Fruit fly (Drosophila melanogaster) whole organism, embryonic: ENCODE results near the gene CG34435.

Source experiments
- Adf1 ChIP-seq: fragments of 200-800 bp; sonication (Bioruptor generic); IDR thresholded peaks from 2 replicates; pipeline ENCODE4 v1.3.6; 2022; ENCODE audit warnings: missing biosample characterization, missing genetic modification characterization
- BtbVII ChIP-seq: fragments of 200-800 bp; sonication (Bioruptor generic); optimal IDR thresholded peaks from 3 replicates; lab custom pipeline; 2017; ENCODE audit warnings: missing biosample characterization, mild to moderate bottlenecking, missing genetic modification characterization
- CG1024 ChIP-seq: fragments of 200-800 bp; sonication (Bioruptor generic); IDR thresholded peaks from 2 replicates; pipeline ENCODE4 v1.3.6; 2022; ENCODE audit warnings: missing biosample characterization, missing genetic modification characterization
- CG10274 ChIP-seq: fragments of 200-800 bp; sonication (Bioruptor generic); optimal IDR thresholded peaks from 3 replicates; lab custom pipeline; 2017; ENCODE audit warnings: missing biosample characterization, mild to moderate bottlenecking, missing genetic modification characterization
- CG10565 ChIP-seq: fragments of 200-800 bp; sonication (Bioruptor generic); optimal IDR thresholded peaks from 3 replicates; lab custom pipeline; 2016; ENCODE audit warnings: missing biosample characterization, mild to moderate bottlenecking, missing genetic modification characterization
- CG11398 ChIP-seq: fragments of 200-800 bp; sonication (Bioruptor generic); optimal IDR thresholded peaks from 2 replicates; lab custom pipeline; 2016; ENCODE audit warnings: missing biosample characterization, missing genetic modification characterization
- CG12236 ChIP-seq: fragments of 200-800 bp; sonication (Bioruptor generic); optimal IDR thresholded peaks from 2 replicates; lab custom pipeline; 2016; ENCODE audit warnings: missing biosample characterization, missing genetic modification characterization
- CG12299 ChIP-seq: fragments of 200-800 bp; sonication (Bioruptor generic); optimal IDR thresholded peaks from 2 replicates; lab custom pipeline; 2018; ENCODE audit warnings: missing biosample characterization, mild to moderate bottlenecking, missing genetic modification characterization
- CG17361 ChIP-seq: fragments of 200-800 bp; sonication (Bioruptor generic); IDR thresholded peaks from 3 replicates; pipeline ENCODE4 v1.3.6; 2022; ENCODE audit warnings: missing biosample characterization, missing genetic modification characterization
- CG17568 ChIP-seq: fragments of 200-800 bp; sonication (Bioruptor generic); optimal IDR thresholded peaks from 2 replicates; lab custom pipeline; 2018; ENCODE audit warnings: missing biosample characterization, mild to moderate bottlenecking, missing genetic modification characterization, moderate library complexity
- CG2712 ChIP-seq: fragments of 200-800 bp; optimal IDR thresholded peaks from 3 replicates; lab custom pipeline; 2019; ENCODE audit warnings: missing biosample characterization, mild to moderate bottlenecking, missing genetic modification characterization, moderate library complexity
- CG2875 ChIP-seq: fragments of 200-800 bp; sonication (Bioruptor generic); optimal IDR thresholded peaks from 2 replicates; lab custom pipeline; 2017; ENCODE audit warnings: missing biosample characterization, mild to moderate bottlenecking, missing genetic modification characterization, missing genetic modification reagents
- CG30020 ChIP-seq: fragments of 200-800 bp; optimal IDR thresholded peaks from 2 replicates; lab custom pipeline; 2019; ENCODE audit warnings: missing biosample characterization, mild to moderate bottlenecking, missing genetic modification characterization, moderate library complexity
- CG32767 ChIP-seq: fragments of 200-800 bp; sonication (Bioruptor generic); IDR thresholded peaks from 2 replicates; pipeline ENCODE4 v1.3.6; 2022; ENCODE audit warnings: missing biosample characterization, missing genetic modification characterization
- CG34376 ChIP-seq: fragments of 200-800 bp; sonication (Bioruptor generic); optimal IDR thresholded peaks from 2 replicates; lab custom pipeline; 2018; ENCODE audit warnings: missing biosample characterization, mild to moderate bottlenecking, missing genetic modification characterization
- CG4820 ChIP-seq: fragments of 200-800 bp; sonication (Bioruptor generic); optimal IDR thresholded peaks from 3 replicates; lab custom pipeline; 2016; ENCODE audit warnings: missing biosample characterization, missing genetic modification characterization
- CG5180 ChIP-seq: fragments of 200-800 bp; sonication (Bioruptor generic); optimal IDR thresholded peaks from 3 replicates; lab custom pipeline; 2017; ENCODE audit warnings: missing biosample characterization, missing genetic modification characterization, mild to moderate bottlenecking, moderate library complexity, missing genetic modification reagents
- CG6683 ChIP-seq: fragments of 200-800 bp; sonication (Bioruptor generic); optimal IDR thresholded peaks from 2 replicates; lab custom pipeline; 2017; ENCODE audit warnings: missing biosample characterization, mild to moderate bottlenecking, missing genetic modification characterization, missing genetic modification reagents
- CG9609 ChIP-seq: fragments of 200-800 bp; sonication (Bioruptor generic); optimal IDR thresholded peaks from 3 replicates; lab custom pipeline; 2016; ENCODE audit warnings: missing biosample characterization, missing genetic modification characterization
- CG9797 ChIP-seq: fragments of 200-800 bp; sonication (Bioruptor generic); optimal IDR thresholded peaks from 3 replicates; lab custom pipeline; 2018; ENCODE audit warnings: missing biosample characterization, mild to moderate bottlenecking, missing genetic modification characterization
- CTCF ChIP-seq: fragments of 200-800 bp; sonication (Bioruptor generic); optimal IDR thresholded peaks from 2 replicates; lab custom pipeline; 2017; ENCODE audit warnings: missing biosample characterization, mild to moderate bottlenecking, missing genetic modification characterization, moderate library complexity
- Camta ChIP-seq: fragments of 200-800 bp; sonication (Bioruptor generic); optimal IDR thresholded peaks from 2 replicates; lab custom pipeline; 2016; ENCODE audit warnings: missing biosample characterization, missing genetic modification characterization
- CrebB ChIP-seq: fragments of 200-800 bp; sonication (Bioruptor generic); optimal IDR thresholded peaks from 3 replicates; lab custom pipeline; 2018; ENCODE audit warnings: missing biosample characterization, mild to moderate bottlenecking, missing genetic modification characterization
- Dll ChIP-seq: fragments of 200-800 bp; sonication (Bioruptor generic); IDR thresholded peaks from 4 replicates; pipeline ENCODE4 v1.3.6; 2022; ENCODE audit warnings: missing biosample characterization, missing genetic modification characterization; ENCODE audit not compliant: partially characterized antibody
- Ets97D ChIP-seq: fragments of 200-800 bp; sonication (Bioruptor generic); optimal IDR thresholded peaks from 3 replicates; lab custom pipeline; 2016; ENCODE audit warnings: missing biosample characterization, missing genetic modification characterization
- Gug ChIP-seq: fragments of 200-800 bp; sonication (Bioruptor generic); IDR thresholded peaks from 4 replicates; pipeline ENCODE4 v1.3.6; 2022; ENCODE audit warnings: missing biosample characterization, missing genetic modification characterization
- H2.0 ChIP-seq: fragments of 200-800 bp; sonication (Bioruptor generic); IDR thresholded peaks from 2 replicates; pipeline ENCODE4 v1.3.6; 2022; ENCODE audit warnings: missing biosample characterization, missing genetic modification characterization
- HmgD ChIP-seq: fragments of 200-800 bp; sonication (Bioruptor generic); optimal IDR thresholded peaks from 3 replicates; lab custom pipeline; 2016; ENCODE audit warnings: missing biosample characterization, missing genetic modification characterization
- Lim3 ChIP-seq: fragments of 200-800 bp; sonication (Bioruptor generic); IDR thresholded peaks from 2 replicates; pipeline ENCODE4 v1.3.6; 2022; ENCODE audit warnings: missing biosample characterization, missing genetic modification characterization
- Opbp ChIP-seq: fragments of 200-800 bp; sonication (Bioruptor generic); IDR thresholded peaks from 3 replicates; pipeline ENCODE4 v1.3.6; 2022; ENCODE audit warnings: missing biosample characterization, missing genetic modification characterization; ENCODE audit not compliant: partially characterized antibody
- az2 ChIP-seq: fragments of 200-800 bp; sonication (Bioruptor generic); optimal IDR thresholded peaks from 3 replicates; lab custom pipeline; 2016; ENCODE audit warnings: missing biosample characterization, missing genetic modification characterization
- bsh ChIP-seq, 2 experiments: fragments of 200-800 bp; sonication (Bioruptor generic); optimal IDR thresholded peaks; 2 replicates each; lab custom pipeline; 2017 to 2018; ENCODE audit warnings: mild to moderate bottlenecking in 2 of 2, missing biosample characterization in 2 of 2, missing genetic modification characterization in 2 of 2, moderate library complexity in 1 of 2
- crol ChIP-seq: fragments of 200-800 bp; sonication (Bioruptor generic); IDR thresholded peaks from 2 replicates; pipeline ENCODE4 v1.3.6; 2022; ENCODE audit warnings: missing biosample characterization, missing genetic modification characterization
- dan ChIP-seq: fragments of 200-800 bp; sonication (Bioruptor generic); IDR thresholded peaks from 2 replicates; pipeline ENCODE4 v1.3.6; 2022; ENCODE audit warnings: missing biosample characterization, missing genetic modification characterization
- dm ChIP-seq: fragments of 200-800 bp; sonication (Bioruptor generic); optimal IDR thresholded peaks from 3 replicates; lab custom pipeline; 2016; ENCODE audit warnings: missing biosample characterization, missing genetic modification characterization
- ftz-f1 ChIP-seq: fragments of 200-800 bp; sonication (Bioruptor generic); optimal IDR thresholded peaks from 2 replicates; lab custom pipeline; 2016; ENCODE audit warnings: missing biosample characterization, missing genetic modification characterization
- gro ChIP-seq: fragments of 200-800 bp; sonication (Bioruptor generic); optimal IDR thresholded peaks from 2 replicates; lab custom pipeline; 2016; ENCODE audit warnings: missing biosample characterization, missing genetic modification characterization
- kah ChIP-seq: fragments of 200-800 bp; sonication (Bioruptor generic); optimal IDR thresholded peaks from 2 replicates; lab custom pipeline; 2018; ENCODE audit warnings: missing biosample characterization, mild to moderate bottlenecking, missing genetic modification characterization
- lola ChIP-seq, 3 experiments: fragments of >200 bp in 2 of 3; fragments of 200-800 bp in 1 of 3; sonication (Bioruptor generic) in 1 of 3; optimal IDR thresholded peaks; 2 replicates each; lab custom pipeline; 2017 to 2019; ENCODE audit warnings: missing biosample characterization in 3 of 3, missing genetic modification characterization in 3 of 3, mild to moderate bottlenecking in 1 of 3, moderate library complexity in 1 of 3
- mld ChIP-seq: fragments of 200-800 bp; sonication (Bioruptor generic); IDR thresholded peaks from 3 replicates; pipeline ENCODE4 v1.3.6; 2022; ENCODE audit warnings: missing biosample characterization, missing genetic modification characterization; ENCODE audit not compliant: partially characterized antibody
- nerfin-2 ChIP-seq: fragments of 200-800 bp; sonication (Bioruptor generic); IDR thresholded peaks from 2 replicates; pipeline ENCODE4 v1.3.6; 2022; ENCODE audit warnings: missing biosample characterization, missing genetic modification characterization; ENCODE audit not compliant: partially characterized antibody
- pb ChIP-seq: fragments of 200-800 bp; sonication (Bioruptor generic); optimal IDR thresholded peaks from 3 replicates; lab custom pipeline; 2016; ENCODE audit warnings: missing biosample characterization, missing genetic modification characterization
- pho ChIP-seq: fragments of 200-800 bp; sonication (Bioruptor generic); optimal IDR thresholded peaks from 2 replicates; lab custom pipeline; 2016; ENCODE audit warnings: missing biosample characterization, missing genetic modification characterization
- pnt ChIP-seq: fragments of 200-800 bp; sonication (Bioruptor generic); optimal IDR thresholded peaks from 3 replicates; lab custom pipeline; 2016; ENCODE audit warnings: missing biosample characterization, missing genetic modification characterization
- shn ChIP-seq: fragments of 200-800 bp; sonication (Bioruptor generic); optimal IDR thresholded peaks from 3 replicates; lab custom pipeline; 2016; ENCODE audit warnings: missing biosample characterization, missing genetic modification characterization
- tap ChIP-seq: fragments of 200-800 bp; optimal IDR thresholded peaks from 3 replicates; lab custom pipeline; 2019; ENCODE audit warnings: missing biosample characterization, mild to moderate bottlenecking, missing genetic modification characterization, moderate library complexity
- tio ChIP-seq: fragments of 200-800 bp; sonication (Bioruptor generic); optimal IDR thresholded peaks from 2 replicates; lab custom pipeline; 2017; ENCODE audit warnings: missing biosample characterization, missing genetic modification characterization, inconsistent platforms
- toy ChIP-seq: fragments of 200-800 bp; sonication (Bioruptor generic); IDR thresholded peaks from 2 replicates; pipeline ENCODE4 v1.3.6; 2022; ENCODE audit warnings: missing biosample characterization, missing genetic modification characterization
- tup ChIP-seq: fragments of 200-800 bp; sonication (Bioruptor generic); optimal IDR thresholded peaks from 2 replicates; lab custom pipeline; 2016; ENCODE audit warnings: missing biosample characterization, mild to moderate bottlenecking, missing genetic modification characterization, moderate library complexity
- vnd ChIP-seq: fragments of 200-800 bp; sonication (Bioruptor generic); IDR thresholded peaks from 3 replicates; pipeline ENCODE4 v1.3.6; 2022; ENCODE audit warnings: missing biosample characterization, missing genetic modification characterization; ENCODE audit not compliant: partially characterized antibody

The CG34435 gene

dm6 chrX:5648437-5648959 lies 34.2 kb upstream of the CG34435 start, which contains the start of gene OtopLa (continued):
- TF ChIP-seq toy: peak; percentile 46; the same call in 1 of the 2 replicates
- peak; percentile 71 for TF ChIP-seq CG9609 (GFP tag; lab: Kevin White, UChicago)
- peak; percentile 73 for TF ChIP-seq tap (tag; lab: Kevin White, UChicago)
- TF ChIP-seq CG12236 (GFP tag; lab: Kevin White, UChicago): peak; percentile 62
- peak; percentile 84 for TF ChIP-seq az2 (GFP tag; lab: Kevin White, UChicago)
- peak; percentile 83 for TF ChIP-seq pnt (GFP tag; lab: Kevin White, UChicago)
- TF ChIP-seq bsh (GFP tag; optimal IDR thresholded peaks at IDR 0.05; lab: Kevin White, UChicago): peak; percentile 8 to 90
- TF ChIP-seq CG6683 (GFP tag; lab: Kevin White, UChicago): peak; percentile 72
- peak; percentile 66 for TF ChIP-seq kah
- peak; percentile 57 for TF ChIP-seq dm (GFP tag; lab: Kevin White, UChicago)
- TF ChIP-seq vnd: no peak
- TF ChIP-seq CG5180 (GFP tag; lab: Kevin White, UChicago): peak; percentile 68
- peak; percentile 57 for TF ChIP-seq CrebB (tag; lab: Kevin White, UChicago)
- no peak for TF ChIP-seq CG9797 (GFP tag; lab: Kevin White, UChicago)
- peak; percentile 85 for TF ChIP-seq CG17361 (GFP tag; lab: Robert Waterston, UW)
- peak; percentile 83 for TF ChIP-seq H2.0 (GFP tag; lab: Robert Waterston, UW)
- no peak for TF ChIP-seq mld (GFP tag; lab: Robert Waterston, UW)
- TF ChIP-seq CG34376 (GFP tag; lab: Kevin White, UChicago): peak; percentile 42
- TF ChIP-seq CG10565 (GFP tag; lab: Kevin White, UChicago): peak; percentile 46
- TF ChIP-seq CG17568 (GFP tag; lab: Kevin White, UChicago): peak; percentile 66
- TF ChIP-seq crol (GFP tag; lab: Robert Waterston, UW): peak; percentile 62
- peak; percentile 64 for TF ChIP-seq tio (GFP tag; lab: Kevin White, UChicago)
- TF ChIP-seq CTCF: peak; percentile 52
- TF ChIP-seq Lim3 (GFP tag; lab: Robert Waterston, UW): peak; percentile 57
- TF ChIP-seq Gug (GFP tag; lab: Robert Waterston, UW): peak; percentile 70; the same call in 3 of the 4 replicates
- peak; percentile 56 for TF ChIP-seq Ets97D (GFP tag; lab: Kevin White, UChicago)
- TF ChIP-seq shn: peak; percentile 20
- peak; percentile 72 for TF ChIP-seq BtbVII (GFP tag; lab: Kevin White, UChicago)
- TF ChIP-seq CG2712: peak; percentile 84
- peak; percentile 8 for TF ChIP-seq CG30020 (tag; lab: Kevin White, UChicago)
- TF ChIP-seq Adf1 (GFP tag; lab: Robert Waterston, UW): peak; percentile 62
- peak; percentile 45 for TF ChIP-seq CG11398 (GFP tag; lab: Kevin White, UChicago)
- peak; percentile 54 for TF ChIP-seq pho
- peak; percentile 71 for TF ChIP-seq CG12299
- peak; percentile 35 for TF ChIP-seq CG10274 (GFP tag; lab: Kevin White, UChicago)
- TF ChIP-seq Camta: peak; percentile 85
- TF ChIP-seq CG1024 (GFP tag; lab: Robert Waterston, UW): peak; percentile 80
- TF ChIP-seq gro (GFP tag; lab: Kevin White, UChicago): peak; percentile 78
- TF ChIP-seq dan (GFP tag; lab: Robert Waterston, UW): peak; percentile 28; the same call in 1 of the 2 replicates
- peak; percentile 33 for TF ChIP-seq HmgD
- no peak for TF ChIP-seq ftz-f1 (GFP tag; lab: Kevin White, UChicago)
- peak; percentile 77 for TF ChIP-seq pb (GFP tag; lab: Kevin White, UChicago)
- TF ChIP-seq CG4820 (GFP tag; lab: Kevin White, UChicago): peak; percentile 85
- peak; percentile 84 for TF ChIP-seq CG2875 (GFP tag; lab: Kevin White, UChicago)
- no peak for TF ChIP-seq nerfin-2 (GFP tag; lab: Robert Waterston, UW)
- TF ChIP-seq tup (GFP tag; lab: Kevin White, UChicago): peak; percentile 64
- peak in 1 of 3 experiments; percentile 75 for TF ChIP-seq lola (GFP tag; optimal IDR thresholded peaks at IDR 0.05; lab: Kevin White, UChicago)
- no peak for TF ChIP-seq Dll (GFP tag; lab: Robert Waterston, UW)
- TF ChIP-seq Opbp (GFP tag; lab: Robert Waterston, UW): no peak
- peak; percentile 87 for TF ChIP-seq CG32767 (GFP tag; lab: Robert Waterston, UW)
